Worm (Caenorhabditis elegans) whole organism, dauer: ENCODE measurements around the gene bus-19.

Experiments
- unc-62 ChIP-seq: sonication (generic microtip); optimal IDR thresholded peaks from 2 replicates; lab custom pipeline; 2017; ENCODE audit warnings: missing biosample characterization, missing genetic modification reagents, missing genetic modification characterization

bus-19 gene

ce11 chrV:12877579-12877978, 5.7 kb downstream of the bus-19 start:
- TF ChIP-seq unc-62 (GFP tag; lab: Kevin White, UChicago) = no peak

ce11 chrV:12879349-12879748, 7.5 kb downstream of the bus-19 start:
- TF ChIP-seq unc-62 (GFP tag; lab: Kevin White, UChicago) = no peak

- TF ChIP-seq unc-62 (GFP tag; lab: Kevin White, UChicago) = no peak
Measured at ce11 chrV:12881396-12881795, 9.5 kb downstream of the bus-19 start.

ce11 chrV:12882370-12882769, 10.5 kb downstream of the bus-19 start:
- TF ChIP-seq unc-62 (GFP tag; lab: Kevin White, UChicago) = no peak

- TF ChIP-seq unc-62 (GFP tag; lab: Kevin White, UChicago) = no peak
Measured at ce11 chrV:12885860-12886259, 14.0 kb downstream of the bus-19 start, which contains the start of gene glb-24. TSS of gene glb-24 (minus strand) at chrV:12885960.

ce11 chrV:12895772-12896171, 23.9 kb downstream of the bus-19 start, which contains the start of gene ttbk-7:
TSS of gene ttbk-7 (minus strand) at chrV:12895872.
- TF ChIP-seq unc-62 (GFP tag; lab: Kevin White, UChicago) = no peak

ce11 chrV:12896850-12897249, 25.0 kb downstream of the bus-19 start:
- TF ChIP-seq unc-62 (GFP tag; lab: Kevin White, UChicago) = no peak

- TF ChIP-seq unc-62 (GFP tag; lab: Kevin White, UChicago) = no peak
Measured at ce11 chrV:12897338-12897737, 25.5 kb downstream of the bus-19 start.

ce11 chrV:12898583-12899232, 26.9 kb downstream of the bus-19 start:
- no peak for TF ChIP-seq unc-62 (GFP tag; lab: Kevin White, UChicago)

- no peak for TF ChIP-seq unc-62 (GFP tag; lab: Kevin White, UChicago)
Measured at ce11 chrV:12901301-12901700, 29.4 kb downstream of the bus-19 start.

- TF ChIP-seq unc-62 (GFP tag; lab: Kevin White, UChicago) = no peak
Measured at ce11 chrV:12904054-12904453, 32.2 kb downstream of the bus-19 start, which contains the start of gene ttr-27. TSS of gene ttr-27 (minus strand) at chrV:12904098.

- no peak for TF ChIP-seq unc-62 (GFP tag; lab: Kevin White, UChicago)
Measured at ce11 chrV:12905074-12905473, 33.2 kb downstream of the bus-19 start, which contains the start of gene ttr-28. TSS of gene ttr-28 (minus strand) at chrV:12905174.

ce11 chrV:12906732-12907131, 34.9 kb downstream of the bus-19 start, which contains the start of gene ttr-29:
TSS of gene ttr-29 (minus strand) at chrV:12906832.
- TF ChIP-seq unc-62 (GFP tag; lab: Kevin White, UChicago) = no peak

- no peak for TF ChIP-seq unc-62 (GFP tag; lab: Kevin White, UChicago)
Measured at ce11 chrV:12907436-12907835, 35.6 kb downstream of the bus-19 start.

- TF ChIP-seq unc-62 (GFP tag; lab: Kevin White, UChicago) = no peak
Measured at ce11 chrV:12908614-12909013, 36.8 kb downstream of the bus-19 start.

- TF ChIP-seq unc-62 (GFP tag; lab: Kevin White, UChicago) = no peak
Measured at ce11 chrV:12909544-12910157, 37.8 kb downstream of the bus-19 start, which contains the start of gene nid-1. TSS of gene nid-1 (plus strand) at chrV:12910107.

ce11 chrV:12919705-12920104, 47.9 kb downstream of the bus-19 start, which contains the start of gene lipl-1:
TSS of gene lipl-1 (plus strand) at chrV:12919986.
- TF ChIP-seq unc-62 (GFP tag; lab: Kevin White, UChicago) = no peak
